Fruit fly (Drosophila melanogaster) S2 (cell line): Measurements from ENCODE around the gene CG33796.

Source experiments
- CG8478 ChIP-seq: fragments of >200 bp; optimal IDR thresholded peaks from 2 replicates; lab custom pipeline; 2018
- CTCF ChIP-seq, 2 experiments: fragments of >200 bp; optimal IDR thresholded peaks; 2 replicates each; lab custom pipeline; 2018

DNA sequence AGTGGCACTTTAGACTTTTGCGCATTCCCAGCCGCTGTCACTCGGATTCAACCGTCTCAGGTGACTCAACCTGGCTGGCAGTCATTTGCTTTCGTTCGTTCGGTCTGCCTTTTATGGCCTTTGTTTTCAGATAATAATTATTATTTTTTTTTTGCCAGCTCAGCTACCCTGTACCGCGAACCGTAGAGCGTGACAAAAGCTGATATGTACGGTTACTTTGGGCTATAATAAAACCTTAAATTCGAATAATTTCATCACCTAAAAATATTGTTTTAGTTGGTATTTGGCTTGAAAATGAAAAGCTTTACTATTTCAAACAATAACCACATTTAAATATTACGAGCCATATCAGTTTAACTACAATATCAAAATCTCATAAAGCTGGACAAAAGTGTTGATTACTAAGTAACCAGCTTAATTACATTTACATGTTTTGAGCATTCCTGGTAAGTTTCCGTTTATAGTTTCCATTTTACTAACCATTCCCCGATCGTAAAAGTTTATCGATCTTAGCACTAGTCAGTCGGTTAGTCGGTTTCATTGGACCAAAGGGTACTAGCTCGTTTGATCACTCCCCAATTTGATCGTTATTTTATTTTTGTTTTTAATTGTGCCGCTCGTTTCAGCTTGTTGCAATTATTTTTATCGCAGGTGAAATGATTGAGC lies 18.9 kb downstream of the CG33796 start:
- TF ChIP-seq CTCF (optimal IDR thresholded peaks at IDR 0.05; lab: Kevin White, UChicago) (no peak), CG8478 (lab: Kevin White, UChicago) (no peak)
